Fruit fly (Drosophila melanogaster) whole organism, embryonic: ENCODE measurements around the gene Ir7g.

Experiments
- Atf6 ChIP-seq: fragments of 200-800 bp; sonication (Bioruptor generic); IDR thresholded peaks from 2 replicates; pipeline ENCODE4 v1.3.6; 2022; ENCODE audit warnings: missing biosample characterization, missing genetic modification characterization
- B-H1 ChIP-seq: fragments of 200-800 bp; sonication (Bioruptor generic); IDR thresholded peaks from 3 replicates; pipeline ENCODE4 v1.3.6; 2022; ENCODE audit warnings: missing biosample characterization, missing genetic modification characterization
- CG10147 ChIP-seq: fragments of 200-800 bp; sonication (Bioruptor generic); optimal IDR thresholded peaks from 2 replicates; lab custom pipeline; 2019; ENCODE audit warnings: missing biosample characterization, mild to moderate bottlenecking, missing genetic modification characterization, moderate library complexity
- CG10274 ChIP-seq: fragments of 200-800 bp; sonication (Bioruptor generic); optimal IDR thresholded peaks from 3 replicates; lab custom pipeline; 2017; ENCODE audit warnings: missing biosample characterization, mild to moderate bottlenecking, missing genetic modification characterization
- CG10462 ChIP-seq: fragments of 200-800 bp; sonication (Bioruptor generic); optimal IDR thresholded peaks from 2 replicates; lab custom pipeline; 2016; ENCODE audit warnings: missing biosample characterization, missing genetic modification characterization
- CG14441 ChIP-seq: fragments of 200-800 bp; sonication (Bioruptor generic); IDR thresholded peaks from 2 replicates; pipeline ENCODE4 v1.3.6; 2022; ENCODE audit warnings: missing biosample characterization, missing genetic modification characterization
- CG15073 ChIP-seq: fragments of 200-800 bp; sonication (Bioruptor generic); optimal IDR thresholded peaks from 2 replicates; lab custom pipeline; 2016; ENCODE audit warnings: missing biosample characterization, missing genetic modification characterization
- CG1603 ChIP-seq: fragments of 200-800 bp; sonication (Bioruptor generic); optimal IDR thresholded peaks from 2 replicates; lab custom pipeline; 2019; ENCODE audit warnings: missing biosample characterization, mild to moderate bottlenecking, missing genetic modification characterization, moderate library complexity
- CG2129 ChIP-seq: fragments of 200-800 bp; sonication (Bioruptor generic); IDR thresholded peaks from 2 replicates; pipeline ENCODE4 v1.3.6; 2022; ENCODE audit warnings: missing biosample characterization, missing genetic modification characterization; ENCODE audit not compliant: partially characterized antibody
- CG30431 ChIP-seq: fragments of 200-800 bp; sonication (Bioruptor generic); optimal IDR thresholded peaks from 2 replicates; lab custom pipeline; 2017; ENCODE audit warnings: missing biosample characterization, missing genetic modification characterization
- CG3163 ChIP-seq: fragments of 200-800 bp; sonication (Bioruptor generic); optimal IDR thresholded peaks from 3 replicates; lab custom pipeline; 2016; ENCODE audit warnings: missing biosample characterization, missing genetic modification characterization
- CG34224 ChIP-seq: fragments of 200-800 bp; sonication (Bioruptor generic); IDR thresholded peaks from 3 replicates; pipeline ENCODE4 v1.3.6; 2022; ENCODE audit warnings: missing biosample characterization, missing genetic modification characterization; ENCODE audit not compliant: partially characterized antibody
- CG6254 ChIP-seq: fragments of 200-800 bp; sonication (Bioruptor generic); optimal IDR thresholded peaks from 3 replicates; lab custom pipeline; 2017; ENCODE audit warnings: mild to moderate bottlenecking, missing biosample characterization, missing genetic modification reagents, missing genetic modification characterization
- CG7357 ChIP-seq: fragments of 200-800 bp; sonication (Bioruptor generic); IDR thresholded peaks from 3 replicates; pipeline ENCODE4 v1.3.6; 2022; ENCODE audit warnings: missing biosample characterization, missing genetic modification characterization
- CG8765 ChIP-seq: fragments of 200-800 bp; sonication (Bioruptor generic); IDR thresholded peaks from 2 replicates; pipeline ENCODE4 v1.3.6; 2022; ENCODE audit warnings: missing biosample characterization, missing genetic modification characterization
- CG9727 ChIP-seq: fragments of 200-800 bp; sonication (Bioruptor generic); optimal IDR thresholded peaks from 3 replicates; lab custom pipeline; 2017; ENCODE audit warnings: missing biosample characterization, mild to moderate bottlenecking, missing genetic modification characterization
- Dip2 ChIP-seq: fragments of 200-800 bp; sonication (Bioruptor generic); IDR thresholded peaks from 2 replicates; pipeline ENCODE4 v1.3.6; 2022; ENCODE audit warnings: missing biosample characterization, missing genetic modification characterization
- Doc2 ChIP-seq: fragments of 200-800 bp; sonication (Bioruptor generic); IDR thresholded peaks from 2 replicates; pipeline ENCODE4 v1.3.6; 2022; ENCODE audit warnings: missing biosample characterization, missing genetic modification characterization
- E2f2 ChIP-seq: fragments of 200-800 bp; sonication (Bioruptor generic); IDR thresholded peaks from 2 replicates; pipeline ENCODE4 v1.3.6; 2022; ENCODE audit warnings: missing biosample characterization, missing genetic modification characterization
- HmgZ ChIP-seq: fragments of 200-800 bp; sonication (Bioruptor generic); optimal IDR thresholded peaks from 2 replicates; lab custom pipeline; 2018; ENCODE audit warnings: missing biosample characterization, mild to moderate bottlenecking, missing genetic modification characterization
- MESR4 ChIP-seq: fragments of 200-800 bp; sonication (Bioruptor generic); optimal IDR thresholded peaks from 2 replicates; lab custom pipeline; 2018; ENCODE audit warnings: missing biosample characterization, mild to moderate bottlenecking, missing genetic modification characterization, moderate library complexity
- Med ChIP-seq: fragments of 200-800 bp; sonication (Bioruptor generic); peaks from one replicate; lab custom pipeline; 2016; ENCODE audit warnings: missing biosample characterization, missing genetic modification characterization, mild to moderate bottlenecking, inconsistent platforms, moderate library complexity
- Mrtf ChIP-seq: fragments of 200-800 bp; sonication (Bioruptor generic); IDR thresholded peaks from 3 replicates; pipeline ENCODE4 v1.3.6; 2022; ENCODE audit warnings: missing biosample characterization, missing genetic modification characterization
- Sry-β ChIP-seq: fragments of 200-800 bp; sonication (Bioruptor generic); optimal IDR thresholded peaks from 2 replicates; lab custom pipeline; 2018; ENCODE audit warnings: missing biosample characterization, mild to moderate bottlenecking, missing genetic modification characterization, moderate library complexity
- Stat92E ChIP-seq, 3 experiments: fragments of >200 bp in 2 of 3; fragments of 200-800 bp in 1 of 3; sonication (Bioruptor generic) in 1 of 3; optimal IDR thresholded peaks; 2 replicates each; lab custom pipeline; 2017 to 2019; ENCODE audit warnings: missing biosample characterization in 3 of 3, missing genetic modification characterization in 3 of 3, mild to moderate bottlenecking in 1 of 3, moderate library complexity in 1 of 3
- TFAM ChIP-seq: fragments of 200-800 bp; sonication (Bioruptor generic); optimal IDR thresholded peaks from 2 replicates; lab custom pipeline; 2017; ENCODE audit warnings: missing biosample characterization, missing genetic modification characterization, inconsistent platforms
- ap ChIP-seq: fragments of 200-800 bp; sonication (Bioruptor generic); IDR thresholded peaks from 2 replicates; pipeline ENCODE4 v1.3.6; 2022; ENCODE audit warnings: missing biosample characterization, missing genetic modification characterization
- cwo ChIP-seq: fragments of 200-800 bp; sonication (Bioruptor generic); optimal IDR thresholded peaks from 3 replicates; lab custom pipeline; 2017; ENCODE audit warnings: missing biosample characterization, missing genetic modification characterization, mild to moderate bottlenecking, moderate library complexity, missing genetic modification reagents
- disco-r ChIP-seq: fragments of 200-800 bp; sonication (Bioruptor generic); optimal IDR thresholded peaks from 2 replicates; lab custom pipeline; 2016; ENCODE audit warnings: missing biosample characterization, missing genetic modification characterization
- dm ChIP-seq: fragments of 200-800 bp; sonication (Bioruptor generic); optimal IDR thresholded peaks from 3 replicates; lab custom pipeline; 2016; ENCODE audit warnings: missing biosample characterization, missing genetic modification characterization
- dpn ChIP-seq, 2 experiments: fragments of 200-800 bp; sonication (Bioruptor generic); optimal IDR thresholded peaks; 3 replicates each; lab custom pipeline; 2016; ENCODE audit warnings: missing biosample characterization in 2 of 2, missing genetic modification characterization in 2 of 2
- dysf ChIP-seq: fragments of 200-800 bp; sonication (Bioruptor generic); IDR thresholded peaks from 3 replicates; pipeline ENCODE4 v1.3.6; 2022; ENCODE audit warnings: missing biosample characterization, missing genetic modification characterization
- fd102C ChIP-seq: fragments of 200-800 bp; sonication (Bioruptor generic); optimal IDR thresholded peaks from 2 replicates; lab custom pipeline; 2018; ENCODE audit warnings: missing biosample characterization, mild to moderate bottlenecking, missing genetic modification characterization, moderate library complexity
- fd64A ChIP-seq: fragments of 200-800 bp; sonication (Bioruptor generic); optimal IDR thresholded peaks from 3 replicates; lab custom pipeline; 2018; ENCODE audit warnings: missing biosample characterization, mild to moderate bottlenecking, missing genetic modification characterization
- gem ChIP-seq: fragments of 200-800 bp; sonication (Bioruptor generic); optimal IDR thresholded peaks from 2 replicates; lab custom pipeline; 2019; ENCODE audit warnings: missing biosample characterization, mild to moderate bottlenecking, missing genetic modification characterization, moderate library complexity
- grn ChIP-seq: fragments of 200-800 bp; sonication (Bioruptor generic); optimal IDR thresholded peaks from 3 replicates; lab custom pipeline; 2017; ENCODE audit warnings: missing biosample characterization, missing genetic modification characterization
- hkb ChIP-seq, 2 experiments: fragments of 200-800 bp in 1 of 2; fragments of >200 bp in 1 of 2; sonication (Bioruptor generic) in 1 of 2; IDR thresholded peaks in 1 of 2; optimal IDR thresholded peaks in 1 of 2; 2 replicates each; pipeline versions ENCODE4 v1.3.6 to Lab custom; 2017 to 2022; ENCODE audit warnings: missing biosample characterization in 1 of 2, missing genetic modification characterization in 1 of 2
- ind ChIP-seq: fragments of 200-800 bp; sonication (Bioruptor generic); optimal IDR thresholded peaks from 3 replicates; lab custom pipeline; 2016; ENCODE audit warnings: missing biosample characterization, missing genetic modification characterization
- insv ChIP-seq, 2 experiments: fragments of 200-800 bp; sonication (Bioruptor generic); optimal IDR thresholded peaks; 3 replicates each; lab custom pipeline; 2016 to 2018; ENCODE audit warnings: missing biosample characterization in 2 of 2, missing genetic modification characterization in 2 of 2
- lov ChIP-seq, 2 experiments: fragments of 200-800 bp in 1 of 2; fragments of >200 bp in 1 of 2; sonication (Bioruptor generic) in 1 of 2; IDR thresholded peaks in 1 of 2; optimal IDR thresholded peaks in 1 of 2; 2 replicates in 1 of 2; 3 replicates in 1 of 2; pipeline versions ENCODE4 v1.3.6 to Lab custom; 2017 to 2022; ENCODE audit warnings: missing biosample characterization in 1 of 2, missing genetic modification characterization in 1 of 2
- luna ChIP-seq: fragments of 200-800 bp; sonication (Bioruptor generic); optimal IDR thresholded peaks from 2 replicates; lab custom pipeline; 2016; ENCODE audit warnings: missing biosample characterization, missing genetic modification characterization
- maf-S ChIP-seq: fragments of 200-800 bp; sonication (Bioruptor generic); optimal IDR thresholded peaks from 2 replicates; lab custom pipeline; 2016; ENCODE audit warnings: missing biosample characterization, missing genetic modification characterization
- nmo ChIP-seq: fragments of 200-800 bp; sonication (Bioruptor generic); optimal IDR thresholded peaks from 2 replicates; lab custom pipeline; 2018; ENCODE audit warnings: missing biosample characterization, mild to moderate bottlenecking, missing genetic modification characterization, moderate library complexity
- pfk ChIP-seq: fragments of 200-800 bp; sonication (Bioruptor generic); optimal IDR thresholded peaks from 2 replicates; lab custom pipeline; 2018; ENCODE audit warnings: missing biosample characterization, mild to moderate bottlenecking, missing genetic modification characterization, moderate library complexity
- toy ChIP-seq: fragments of 200-800 bp; sonication (Bioruptor generic); IDR thresholded peaks from 2 replicates; pipeline ENCODE4 v1.3.6; 2022; ENCODE audit warnings: missing biosample characterization, missing genetic modification characterization
- trem ChIP-seq: fragments of 200-800 bp; optimal IDR thresholded peaks from 3 replicates; lab custom pipeline; 2019; ENCODE audit warnings: missing biosample characterization, mild to moderate bottlenecking, missing genetic modification characterization, moderate library complexity
- twi ChIP-seq: fragments of 200-800 bp; optimal IDR thresholded peaks from 2 replicates; lab custom pipeline; 2019; ENCODE audit warnings: missing biosample characterization, mild to moderate bottlenecking, missing genetic modification characterization, moderate library complexity

The Ir7g gene

dm6 chrX:7874094-7874493 lies 10.4 kb upstream of the Ir7g start, which contains the start of gene Ir7c:
TSS of gene Ir7c (plus strand) at chrX:7874394.
- TF ChIP-seq MESR4 (GFP tag; lab: Kevin White, UChicago) (no peak), fd102C (GFP tag; lab: Kevin White, UChicago) (no peak), twi (tag; lab: Kevin White, UChicago) (no peak), HmgZ (tag; lab: Kevin White, UChicago) (no peak), maf-S (GFP tag; lab: Kevin White, UChicago) (no peak), CG10147 (no peak), Med (GFP tag; lab: Kevin White, UChicago) (no peak), CG10274 (no peak), Atf6 (GFP tag; lab: Robert Waterston, UW) (no peak), pfk (GFP tag; lab: Kevin White, UChicago) (no peak), toy (GFP tag; lab: Robert Waterston, UW) (no peak), Sry-β (GFP tag; lab: Kevin White, UChicago) (no peak), CG15073 (GFP tag; lab: Kevin White, UChicago) (no peak), ind (GFP tag; lab: Kevin White, UChicago) (no peak), CG2129 (no peak), fd64A (GFP tag; lab: Kevin White, UChicago) (no peak), CG9727 (no peak), Dip2 (GFP tag; lab: Robert Waterston, UW) (no peak), Doc2 (GFP tag; lab: Robert Waterston, UW) (no peak), Mrtf (GFP tag; lab: Robert Waterston, UW) (no peak)
- TF ChIP-seq, all 482 proteins: peak for 0

- TF ChIP-seq dysf (no peak), lov (optimal IDR thresholded peaks at IDR 0.05; lab: Kevin White, UChicago) (no peak), lov (GFP tag; IDR thresholded peaks at IDR 0.05; lab: Robert Waterston, UW) (no peak), CG8765 (GFP tag; lab: Robert Waterston, UW) (no peak), E2f2 (no peak), CG1603 (tag; lab: Kevin White, UChicago) (no peak), dpn (GFP tag; optimal IDR thresholded peaks at IDR 0.05; lab: Kevin White, UChicago) (no peak), CG30431 (no peak), TFAM (GFP tag; lab: Kevin White, UChicago) (no peak), disco-r (GFP tag; lab: Kevin White, UChicago) (no peak), B-H1 (GFP tag; lab: Robert Waterston, UW) (no peak), trem (tag; lab: Kevin White, UChicago) (no peak), cwo (GFP tag; lab: Kevin White, UChicago) (no peak), Stat92E (GFP tag; optimal IDR thresholded peaks at IDR 0.05; lab: Kevin White, UChicago) (no peak)
These were observed 5.7 kb upstream of the Ir7g start, which contains the start of gene Ir7d for dm6 chrX:7878736-7879135. TSS of gene Ir7d (minus strand) at chrX:7878836.

dm6 chrX:7881579-7881978 lies 2.9 kb upstream of the Ir7g start, which contains the start of gene Ir7e:
TSS of gene Ir7e (minus strand) at chrX:7881679.
- TF ChIP-seq disco-r (GFP tag; lab: Kevin White, UChicago), result no peak
- no peak for TF ChIP-seq CG10147
- no peak for TF ChIP-seq grn

dm6 chrX:7883926-7884325 lies 534 bp upstream of the Ir7g start, which contains the start of gene Ir7f:
TSS of gene Ir7f (minus strand) at chrX:7884026.
- TF ChIP-seq ap (no peak), CG6254 (no peak), dm (GFP tag; lab: Kevin White, UChicago) (no peak), CG7357 (GFP tag; lab: Robert Waterston, UW) (no peak), CG3163 (GFP tag; lab: Kevin White, UChicago) (no peak), CG14441 (GFP tag; lab: Robert Waterston, UW) (no peak), CG34224 (GFP tag; lab: Robert Waterston, UW) (no peak), nmo (GFP tag; lab: Kevin White, UChicago) (no peak), gem (tag; lab: Kevin White, UChicago) (no peak), CG10462 (GFP tag; lab: Kevin White, UChicago) (no peak), toy (GFP tag; lab: Robert Waterston, UW) (no peak), luna (GFP tag; lab: Kevin White, UChicago) (no peak), hkb (optimal IDR thresholded peaks at IDR 0.05; lab: Kevin White, UChicago) (no peak), hkb (GFP tag; IDR thresholded peaks at IDR 0.05; lab: Robert Waterston, UW) (no peak), CG8765 (GFP tag; lab: Robert Waterston, UW) (no peak), insv (GFP tag; optimal IDR thresholded peaks at IDR 0.05; lab: Kevin White, UChicago) (no peak)
